Worm (Caenorhabditis elegans): Measurements from ENCODE around the gene Y38E10A.33.

Gene Y38E10A.33

ce11 chrII:12679635-12680034, at the start of gene Y38E10A.33, which contains the start of gene cox-10 (continued):
- TF ChIP-seq rbr-2 (tag; optimal IDR thresholded peaks at IDR 0.05) (peak; percentile 36), tag-97 (GFP tag; IDR thresholded peaks at IDR 0.05) (no peak), fkh-10 (GFP tag; optimal IDR thresholded peaks at IDR 0.05) (no peak), daf-16 (GFP tag; optimal IDR thresholded peaks at IDR 0.05) (no peak), daf-16 (tag; optimal IDR thresholded peaks at IDR 0.05) (no peak), sdz-12 (GFP tag; optimal IDR thresholded peaks at IDR 0.05) (no peak), nhr-48 (tag; optimal IDR thresholded peaks at IDR 0.05) (no peak), cey-2 (tag; optimal IDR thresholded peaks at IDR 0.05; ENCODE audit: borderline replicate concordance, insufficient read depth) (no peak), egl-43 (GFP tag; IDR thresholded peaks at IDR 0.05) (no peak), egl-27 (tag; optimal IDR thresholded peaks at IDR 0.05) (no peak), nhr-6 (tag; optimal IDR thresholded peaks at IDR 0.05) (no peak), F44E2.7 (GFP tag; IDR thresholded peaks at IDR 0.05) (no peak), jun-1 (tag; optimal IDR thresholded peaks at IDR 0.05) (no peak), F37D6.2 (tag; optimal IDR thresholded peaks at IDR 0.05) (no peak), ceh-32 (tag; optimal IDR thresholded peaks at IDR 0.05; ENCODE audit: poor library complexity) (no peak), lin-39 (tag; optimal IDR thresholded peaks at IDR 0.05) (no peak), ztf-7 (tag; optimal IDR thresholded peaks at IDR 0.05) (peak; percentile 9), ZK337.2 (GFP tag; IDR thresholded peaks at IDR 0.05) (no peak), snpc-4 (tag; optimal IDR thresholded peaks at IDR 0.05) (no peak), unc-62 (GFP tag; optimal IDR thresholded peaks at IDR 0.05 in 1 of 2) (no peak), unc-62 (tag; optimal IDR thresholded peaks at IDR 0.05) (no peak), T20F7.1 (GFP tag; optimal IDR thresholded peaks at IDR 0.05) (peak; percentile 98), ZK546.5 (tag; optimal IDR thresholded peaks at IDR 0.05) (no peak), F49E8.2 (tag; optimal IDR thresholded peaks at IDR 0.05; ENCODE audit: borderline replicate concordance) (no peak), ceh-82 (tag; optimal IDR thresholded peaks at IDR 0.05) (no peak), nhr-10 (tag; optimal IDR thresholded peaks at IDR 0.05) (no peak), Y5F2A.4 (GFP tag; optimal IDR thresholded peaks at IDR 0.05) (no peak), mep-1 (tag; optimal IDR thresholded peaks at IDR 0.05) (peak; percentile 28), nhr-237 (tag; optimal IDR thresholded peaks at IDR 0.05) (no peak), nhr-77 (tag; optimal IDR thresholded peaks at IDR 0.05) (no peak), mes-2 (tag; optimal IDR thresholded peaks at IDR 0.05; ENCODE audit: poor library complexity, severe bottlenecking) (peak; percentile 85), daf-12 (tag; optimal IDR thresholded peaks at IDR 0.05) (no peak), nhr-41 (GFP tag; IDR thresholded peaks at IDR 0.05) (no peak), vab-7 (GFP tag; IDR thresholded peaks at IDR 0.05) (no peak), daf-19 (GFP tag; conservative IDR thresholded peaks at IDR 0.05) (no peak), madf-9 (GFP tag; conservative IDR thresholded peaks at IDR 0.05) (no peak), zip-11 (GFP tag; IDR thresholded peaks at IDR 0.05) (no peak), duxl-1 (tag; optimal IDR thresholded peaks at IDR 0.05; ENCODE audit: poor library complexity) (no peak), ceh-44 (GFP tag; IDR thresholded peaks at IDR 0.05) (no peak), lsy-2 (tag; optimal IDR thresholded peaks at IDR 0.05) (peak in 1 of 2 experiments; percentile 79), Y105C5A.15 (GFP tag; IDR thresholded peaks at IDR 0.05) (no peak), mdl-1 (tag; optimal IDR thresholded peaks at IDR 0.05) (no peak), spr-1 (tag; optimal IDR thresholded peaks at IDR 0.05) (no peak), lir-3 (tag; optimal IDR thresholded peaks at IDR 0.05) (no peak), dmd-6 (GFP tag; IDR thresholded peaks at IDR 0.05) (no peak), daf-8 (GFP tag; IDR thresholded peaks at IDR 0.05) (no peak), ceh-62 (tag; optimal IDR thresholded peaks at IDR 0.05) (no peak), aly-2 (tag; optimal IDR thresholded peaks at IDR 0.05) (no peak), Y48G9A.11 (GFP tag; IDR thresholded peaks at IDR 0.05) (peak; percentile 99), ceh-20 (GFP tag; IDR thresholded peaks at IDR 0.05) (no peak), Y75B8A.6 (GFP tag; IDR thresholded peaks at IDR 0.05) (no peak), ctbp-1 (GFP tag; IDR thresholded peaks at IDR 0.05) (no peak), hlh-11 (tag; optimal IDR thresholded peaks at IDR 0.05) (no peak)

All from whole organism, L4 larva.